Worm (Caenorhabditis elegans) whole organism, L2 larva: ENCODE results near the gene cec-3.

Experiments used
- elt-1 ChIP-seq: fragments of 150-350 bp; optimal IDR thresholded peaks from 2 replicates; lab custom pipeline; 2014; ENCODE audit warnings: missing biosample characterization, missing genetic modification characterization
- elt-3 ChIP-seq: sonication (generic microtip); optimal IDR thresholded peaks from 2 replicates; lab custom pipeline; 2017; ENCODE audit warnings: missing biosample characterization, missing genetic modification characterization
- skn-1 ChIP-seq: sonication (generic microtip); optimal IDR thresholded peaks from 2 replicates; lab custom pipeline; 2017; ENCODE audit warnings: missing biosample characterization, missing genetic modification characterization
- snpc-4 ChIP-seq: fragments of 150-350 bp; optimal IDR thresholded peaks from 2 replicates; lab custom pipeline; 2014; ENCODE audit warnings: missing biosample characterization, missing genetic modification characterization
- unc-39 ChIP-seq: fragments of 150-350 bp; optimal IDR thresholded peaks from 2 replicates; lab custom pipeline; 2014; ENCODE audit warnings: missing biosample characterization, missing genetic modification characterization
- unc-62 ChIP-seq: fragments of 150-350 bp; optimal IDR thresholded peaks from 2 replicates; lab custom pipeline; 2014; ENCODE audit warnings: missing biosample characterization, missing genetic modification reagents, missing genetic modification characterization

DNA sequence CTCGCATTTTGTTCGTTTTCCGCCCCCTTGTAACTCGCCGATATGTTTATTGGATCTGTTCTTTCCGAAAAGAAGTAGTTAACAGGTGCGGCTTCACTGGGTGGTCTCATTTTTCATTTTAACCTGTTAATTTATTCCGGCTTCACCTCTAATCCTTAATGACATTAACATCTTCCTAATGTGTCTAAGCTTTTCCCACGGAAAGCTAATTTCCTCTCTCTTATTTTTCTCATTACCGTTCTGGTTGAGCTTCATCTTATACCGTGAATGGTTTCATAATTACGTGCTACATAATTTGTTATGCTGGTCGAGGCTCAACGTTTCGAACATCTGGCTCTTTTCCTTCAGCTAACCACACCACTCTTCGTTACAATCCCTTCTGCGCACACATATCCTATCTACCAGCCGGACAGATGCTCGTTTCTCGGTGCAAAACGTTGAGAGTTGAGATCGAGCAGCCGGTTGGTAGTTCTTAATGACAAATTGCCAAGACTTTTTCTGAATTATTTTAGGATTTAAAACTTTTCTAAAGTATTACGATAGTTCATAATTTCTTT, 48.0 kb downstream of the cec-3 start:
- TF ChIP-seq elt-1 (tag; lab: Kevin White, UChicago): no peak
- TF ChIP-seq snpc-4 (tag; lab: Kevin White, UChicago): no peak
- TF ChIP-seq unc-39 (tag; lab: Kevin White, UChicago): no peak
- TF ChIP-seq skn-1: no peak
- no peak for TF ChIP-seq elt-3 (tag; lab: Kevin White, UChicago)
- TF ChIP-seq unc-62 (GFP tag; lab: Kevin White, UChicago): no peak
